Fruit fly (Drosophila melanogaster) whole organism, embryonic: Measurements from ENCODE around the gene CG6738.

ENCODE experiments used
- HLH3B ChIP-seq: fragments of 200-800 bp; sonication (Bioruptor generic); IDR thresholded peaks from 2 replicates; pipeline ENCODE4 v1.3.6; 2022; ENCODE audit warnings: missing biosample characterization, missing genetic modification characterization
- ac ChIP-seq: fragments of 200-800 bp; sonication (Bioruptor generic); optimal IDR thresholded peaks from 3 replicates; lab custom pipeline; 2017; ENCODE audit warnings: missing biosample characterization, mild to moderate bottlenecking, missing genetic modification characterization
- gcm2 ChIP-seq: fragments of 200-800 bp; sonication (Bioruptor generic); optimal IDR thresholded peaks from 2 replicates; lab custom pipeline; 2016; ENCODE audit warnings: missing biosample characterization, missing genetic modification characterization
- ind ChIP-seq: fragments of 200-800 bp; sonication (Bioruptor generic); optimal IDR thresholded peaks from 3 replicates; lab custom pipeline; 2016; ENCODE audit warnings: missing biosample characterization, missing genetic modification characterization
- mirr ChIP-seq: fragments of 200-800 bp; sonication (Bioruptor generic); optimal IDR thresholded peaks from 3 replicates; lab custom pipeline; 2018; ENCODE audit warnings: missing biosample characterization, mild to moderate bottlenecking, missing genetic modification characterization

DNA sequence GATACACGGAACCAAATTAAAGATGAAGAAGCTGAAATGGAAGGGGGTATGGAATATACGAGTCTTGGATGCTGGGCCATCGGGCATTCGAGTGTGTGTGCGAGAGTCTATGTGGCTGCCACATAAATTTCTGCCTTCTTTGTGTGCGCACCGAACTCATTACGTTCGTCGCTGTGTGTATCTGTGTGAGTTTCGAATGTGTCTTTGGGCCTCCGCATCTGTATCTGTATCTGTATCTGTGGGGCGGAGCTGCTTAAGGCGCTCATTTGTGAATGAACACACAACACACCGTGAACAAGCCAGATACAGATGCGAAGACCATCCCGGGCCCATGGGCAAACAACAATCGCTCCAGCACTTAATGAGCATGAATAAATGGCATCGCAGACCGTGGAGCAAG lies 44.1 kb downstream of the CG6738 start:
- TF ChIP-seq HLH3B (GFP tag; lab: Robert Waterston, UW) (no peak), gcm2 (GFP tag; lab: Kevin White, UChicago) (no peak), mirr (GFP tag; lab: Kevin White, UChicago) (no peak), ac (GFP tag; lab: Kevin White, UChicago) (no peak), ind (no peak)
